Fruit fly (Drosophila melanogaster) whole organism, prepupa: ENCODE data around the gene Cdc6.
A peak's percentile ranks its signal among the peaks of the same experiment; 100 is the strongest.

Experiments used
- CG11762 ChIP-seq: fragments of 200-800 bp; sonication (Bioruptor generic); optimal IDR thresholded peaks from 3 replicates; lab custom pipeline; 2016; ENCODE audit warnings: missing biosample characterization, missing genetic modification characterization; ENCODE audit not compliant: insufficient read depth
- CG16779 ChIP-seq: fragments of 200-800 bp; sonication (Bioruptor generic); optimal IDR thresholded peaks from 3 replicates; lab custom pipeline; 2017; ENCODE audit warnings: missing biosample characterization, mild to moderate bottlenecking, missing genetic modification characterization
- CG32006 ChIP-seq: fragments of 200-800 bp; sonication (Bioruptor generic); optimal IDR thresholded peaks from 3 replicates; lab custom pipeline; 2017; ENCODE audit warnings: missing biosample characterization, mild to moderate bottlenecking, missing genetic modification characterization
- Ets96B ChIP-seq: fragments of 200-800 bp; optimal IDR thresholded peaks from 2 replicates; lab custom pipeline; 2019; ENCODE audit warnings: missing biosample characterization, mild to moderate bottlenecking, missing genetic modification characterization, moderate library complexity
- dsx ChIP-seq: fragments of 200-800 bp; optimal IDR thresholded peaks from 3 replicates; lab custom pipeline; 2019; ENCODE audit warnings: missing biosample characterization, mild to moderate bottlenecking, missing genetic modification characterization, moderate library complexity; ENCODE audit not compliant: poor library complexity, severe bottlenecking
- fkh ChIP-seq: fragments of 200-800 bp; sonication (Bioruptor generic); optimal IDR thresholded peaks from 3 replicates; lab custom pipeline; 2017; ENCODE audit warnings: missing biosample characterization, mild to moderate bottlenecking, missing genetic modification characterization, moderate library complexity
- net ChIP-seq: fragments of 200-800 bp; sonication (Bioruptor generic); optimal IDR thresholded peaks from 3 replicates; lab custom pipeline; 2016; ENCODE audit warnings: missing biosample characterization, missing genetic modification characterization
- pdm3 ChIP-seq: fragments of 200-800 bp; sonication (Bioruptor generic); optimal IDR thresholded peaks from 3 replicates; lab custom pipeline; 2016; ENCODE audit warnings: missing biosample characterization, missing genetic modification characterization
- spab ChIP-seq: fragments of 200-800 bp; sonication (Bioruptor generic); optimal IDR thresholded peaks from 2 replicates; lab custom pipeline; 2017; ENCODE audit warnings: missing biosample characterization, mild to moderate bottlenecking, missing genetic modification characterization, missing genetic modification reagents

DNA sequence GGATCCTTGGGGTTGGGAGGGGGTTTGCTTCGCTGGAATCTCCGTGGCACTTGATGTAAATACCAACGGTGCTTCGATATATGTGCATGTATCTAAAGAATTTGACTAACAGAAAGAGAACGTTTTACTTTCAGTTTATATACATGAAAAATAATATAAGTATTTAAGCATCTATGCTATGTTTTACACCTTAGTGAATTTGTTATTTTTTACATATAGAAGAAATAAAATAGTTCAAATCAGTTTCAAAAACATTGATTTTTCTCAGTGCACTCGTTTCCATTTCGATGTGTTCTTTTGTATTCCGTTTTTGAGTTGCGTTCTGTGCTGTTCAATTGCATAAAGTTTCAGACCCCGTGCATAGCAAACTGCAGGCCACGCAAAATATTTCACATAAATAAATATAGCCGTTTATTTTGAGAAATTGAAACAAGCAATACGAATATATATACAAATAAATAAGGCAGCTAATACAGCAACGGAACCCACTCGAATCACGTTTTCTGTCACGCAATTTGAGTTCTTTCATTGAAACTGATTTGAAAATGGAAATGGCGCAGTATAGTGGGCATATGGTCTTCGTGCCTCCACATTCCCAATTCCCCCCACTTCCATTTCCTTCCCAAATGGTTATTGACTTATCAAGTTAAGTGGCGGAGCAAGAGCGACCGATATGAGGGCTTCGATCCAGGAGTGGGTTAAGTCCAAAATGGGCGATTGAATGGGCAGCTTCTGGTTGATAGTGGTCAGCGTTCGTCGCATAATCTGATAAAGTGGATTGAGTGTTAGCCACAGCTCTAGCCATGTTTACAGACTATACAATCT is 48.9 kb upstream of the Cdc6 start:
- TF ChIP-seq CG32006 (GFP tag; lab: Kevin White, UChicago) (no peak), spab (no peak), fkh (no peak), pdm3 (GFP tag; lab: Kevin White, UChicago) (no peak), CG16779 (no peak), Ets96B (tag; lab: Kevin White, UChicago) (peak; percentile 6), dsx (GFP tag; lab: Kevin White, UChicago) (no peak), net (no peak), CG11762 (no peak)
